Fruit fly (Drosophila melanogaster): ENCODE results near the gene GATAd.
A peak's percentile ranks its signal among the peaks of the same experiment; 100 is the strongest.

GATAd gene

dm6 chr2L:10341405-10341804 is 7.9 kb downstream of the GATAd start, which contains the start of gene CG31715 (continued):
- TF ChIP-seq CG10669 (GFP tag; optimal IDR thresholded peaks at IDR 0.05) (no peak), Sox15 (GFP tag; optimal IDR thresholded peaks at IDR 0.05) (no peak), CG6163 (GFP tag; IDR thresholded peaks at IDR 0.05) (no peak), CG3919 (GFP tag; optimal IDR thresholded peaks at IDR 0.05) (no peak), Sox102F (GFP tag; optimal IDR thresholded peaks at IDR 0.05) (peak; percentile 50), dsx (GFP tag; optimal IDR thresholded peaks at IDR 0.05; ENCODE audit: poor library complexity, severe bottlenecking) (peak; percentile 27), fkh (GFP tag; optimal IDR thresholded peaks at IDR 0.05) (no peak), pdm3 (GFP tag; optimal IDR thresholded peaks at IDR 0.05) (peak; percentile 23), Lpt (GFP tag; optimal IDR thresholded peaks at IDR 0.05) (no peak), CG11762 (GFP tag; optimal IDR thresholded peaks at IDR 0.05; ENCODE audit: insufficient read depth) (no peak), Eip93F (GFP tag; optimal IDR thresholded peaks at IDR 0.05) (peak; percentile 17), CG8119 (GFP tag; IDR thresholded peaks at IDR 0.05) (no peak), CG6276 (GFP tag; optimal IDR thresholded peaks at IDR 0.05) (no peak), Hr4 (GFP tag; optimal IDR thresholded peaks at IDR 0.05) (peak; percentile 16), vri (GFP tag; optimal IDR thresholded peaks at IDR 0.05) (peak; percentile 35), CG3032 (tag; optimal IDR thresholded peaks at IDR 0.05) (no peak), CG6808 (GFP tag; optimal IDR thresholded peaks at IDR 0.05) (no peak)

- TF ChIP-seq CG11294 (GFP tag; IDR thresholded peaks at IDR 0.05) (no peak), salr (GFP tag; optimal IDR thresholded peaks at IDR 0.05) (no peak), net (GFP tag; optimal IDR thresholded peaks at IDR 0.05) (no peak), ss (GFP tag; optimal IDR thresholded peaks at IDR 0.05) (no peak), CG3919 (GFP tag; optimal IDR thresholded peaks at IDR 0.05) (no peak), Ets21C (GFP tag; optimal IDR thresholded peaks at IDR 0.05) (no peak), Hr39 (GFP tag; optimal IDR thresholded peaks at IDR 0.05) (no peak), Sox102F (GFP tag; optimal IDR thresholded peaks at IDR 0.05) (no peak), CG10669 (GFP tag; optimal IDR thresholded peaks at IDR 0.05) (no peak), Eip75B (GFP tag; optimal IDR thresholded peaks at IDR 0.05) (no peak), lz (GFP tag; optimal IDR thresholded peaks at IDR 0.05) (no peak), CG7368 (GFP tag; optimal IDR thresholded peaks at IDR 0.05) (no peak), fd85E (GFP tag; optimal IDR thresholded peaks at IDR 0.05) (no peak), acj6 (GFP tag; optimal IDR thresholded peaks at IDR 0.05) (no peak), CG8119 (GFP tag; IDR thresholded peaks at IDR 0.05) (no peak)
Observed at dm6 chr2L:10342471-10342870, 8.9 kb downstream of the GATAd start, which contains the start of gene Sps2. Sps2 (plus strand) TSS chr2L:10342594.

dm6 chr2L:10344029-10344606 is 10.6 kb downstream of the GATAd start, which contains the start of gene Frmd5:
Frmd5 (plus strand) TSS chr2L:10344442.
- TF ChIP-seq CG6808 (GFP tag; optimal IDR thresholded peaks at IDR 0.05) (no peak), Gug (GFP tag; IDR thresholded peaks at IDR 0.05) (no peak), topi (GFP tag; optimal IDR thresholded peaks at IDR 0.05) (no peak), salr (GFP tag; optimal IDR thresholded peaks at IDR 0.05) (no peak), CG31627 (GFP tag; optimal IDR thresholded peaks at IDR 0.05) (no peak), CG8632 (GFP tag; optimal IDR thresholded peaks at IDR 0.05) (no peak), Hr38 (GFP tag; optimal IDR thresholded peaks at IDR 0.05) (no peak), pdm3 (GFP tag; optimal IDR thresholded peaks at IDR 0.05) (no peak), cyc (GFP tag; optimal IDR thresholded peaks at IDR 0.05) (no peak), fkh (GFP tag; optimal IDR thresholded peaks at IDR 0.05) (no peak), Smox (GFP tag; optimal IDR thresholded peaks at IDR 0.05) (no peak), CG10669 (GFP tag; optimal IDR thresholded peaks at IDR 0.05) (no peak), CG8319 (GFP tag; optimal IDR thresholded peaks at IDR 0.05) (no peak), CG15336 (GFP tag; IDR thresholded peaks at IDR 0.05) (no peak), achi (GFP tag; optimal IDR thresholded peaks at IDR 0.05) (no peak), vri (GFP tag; optimal IDR thresholded peaks at IDR 0.05) (no peak), OdsH (GFP tag; optimal IDR thresholded peaks at IDR 0.05) (no peak), CG3919 (GFP tag; optimal IDR thresholded peaks at IDR 0.05) (no peak), CG6854 (GFP tag; optimal IDR thresholded peaks at IDR 0.05) (no peak), Hr4 (GFP tag; optimal IDR thresholded peaks at IDR 0.05) (no peak)

All from whole organism, prepupa.